Worm (Caenorhabditis elegans): Measurements from ENCODE around the gene ZK185.5.

The ZK185.5 gene

DNA sequence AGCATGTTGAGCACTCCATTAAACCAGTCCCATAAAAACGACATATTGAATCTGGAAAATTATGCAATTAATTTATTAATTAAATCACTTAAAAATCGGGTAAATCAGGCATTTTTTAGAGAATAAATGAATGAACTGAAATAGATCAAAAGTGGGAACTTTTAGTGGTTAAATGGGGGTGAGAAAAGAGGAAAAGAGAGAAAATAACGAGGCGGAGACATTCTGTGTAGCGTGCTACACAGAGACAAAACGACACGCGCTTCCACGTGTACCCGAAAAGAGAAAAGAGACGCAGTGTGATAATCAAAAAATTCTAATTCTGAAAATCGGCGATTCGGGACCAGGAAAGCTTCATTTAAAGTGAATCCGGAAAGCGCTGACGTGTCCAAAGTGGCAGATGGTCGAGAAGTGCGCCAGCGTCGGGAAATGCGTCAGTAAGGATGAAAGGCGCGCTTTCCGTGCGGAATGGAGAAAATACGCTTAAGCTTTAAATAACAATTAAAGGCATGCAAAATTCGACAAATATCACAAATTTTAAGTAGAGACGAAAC, 32.4 kb downstream of the ZK185.5 start, which contains the start of gene sar-1 (continued):
- TF ChIP-seq K12H6.12 (tag; optimal IDR thresholded peaks at IDR 0.05) = peak; percentile 57
- TF ChIP-seq F22D6.2 (tag; optimal IDR thresholded peaks at IDR 0.05) = peak; percentile 32
- peak; percentile 53 for TF ChIP-seq hmg-1.2 (GFP tag; IDR thresholded peaks at IDR 0.05)
- TF ChIP-seq ceh-27 (GFP tag; optimal IDR thresholded peaks at IDR 0.05) = peak; percentile 16
- TF ChIP-seq madf-8 (GFP tag; conservative IDR thresholded peaks at IDR 0.05) = peak; percentile 63
- TF ChIP-seq T26A5.8 (tag; optimal IDR thresholded peaks at IDR 0.05) = no peak
- 0 out of 2 replicates have a peak, but pooled peaks have one; percentile 7 for TF ChIP-seq let-526 (GFP tag; IDR thresholded peaks at IDR 0.05)
- peak; percentile 40; the same call in 1 of the 2 replicates for TF ChIP-seq Y56A3A.18 (GFP tag; IDR thresholded peaks at IDR 0.05)
- TF ChIP-seq rec-8 (tag; optimal IDR thresholded peaks at IDR 0.05) = no peak
- peak; percentile 21 for TF ChIP-seq atf-7 (tag; optimal IDR thresholded peaks at IDR 0.05)
- no peak for TF ChIP-seq snpc-4 (GFP tag; optimal IDR thresholded peaks at IDR 0.05)
- TF ChIP-seq snpc-4 (tag; optimal IDR thresholded peaks at IDR 0.05) = peak in 2 of 4 experiments; percentile 65 to 70
- TF ChIP-seq F52B5.7 (tag; optimal IDR thresholded peaks at IDR 0.05) = no peak
- TF ChIP-seq ztf-26 (tag; optimal IDR thresholded peaks at IDR 0.05) = peak; percentile 51
- peak; percentile 59 for TF ChIP-seq tbp1 (GFP tag; optimal IDR thresholded peaks at IDR 0.05)
- peak; percentile 33; the same call in 1 of the 2 replicates for TF ChIP-seq C17E4.6 (GFP tag; IDR thresholded peaks at IDR 0.05)
- peak; percentile 62; the same call in 1 of the 2 replicates for TF ChIP-seq attf-6 (GFP tag; IDR thresholded peaks at IDR 0.05)
- peak; percentile 79 for TF ChIP-seq pbrm-1 (GFP tag; IDR thresholded peaks at IDR 0.05)
- TF ChIP-seq ceh-100 (GFP tag; IDR thresholded peaks at IDR 0.05) = peak; percentile 56; the same call in 1 of the 2 replicates
- TF ChIP-seq ets-4 (GFP tag; optimal IDR thresholded peaks at IDR 0.05) = no peak
- no peak for TF ChIP-seq bed-1 (GFP tag; IDR thresholded peaks at IDR 0.05)
- TF ChIP-seq him-1 (tag; optimal IDR thresholded peaks at IDR 0.05) = no peak
- TF ChIP-seq F23B12.7 (tag; optimal IDR thresholded peaks at IDR 0.05; ENCODE audit: insufficient read depth) = peak; percentile 8
- peak; percentile 64; the same call in 1 of the 2 replicates for TF ChIP-seq lir-1 (GFP tag; conservative IDR thresholded peaks at IDR 0.05)
- TF ChIP-seq nfyb-1 (GFP tag; IDR thresholded peaks at IDR 0.05) = peak; percentile 65
- TF ChIP-seq F33H1.4 (GFP tag; IDR thresholded peaks at IDR 0.05) = peak; percentile 72
- peak; percentile 80; the same call in 1 of the 2 replicates for TF ChIP-seq Y53G8AR.9 (GFP tag; conservative IDR thresholded peaks at IDR 0.05)
- TF ChIP-seq snpc-3.4 (tag; optimal IDR thresholded peaks at IDR 0.05) = peak; percentile 2
- TF ChIP-seq hsf-1 (GFP tag; IDR thresholded peaks at IDR 0.05) = peak; percentile 61; the same call in 1 of the 2 replicates
- no peak for TF ChIP-seq snpc-1.3 (tag; optimal IDR thresholded peaks at IDR 0.05; ENCODE audit: insufficient read depth)
- no peak for TF ChIP-seq fkh-3 (tag; optimal IDR thresholded peaks at IDR 0.05)
- peak; percentile 24 for TF ChIP-seq madf-10 (tag; optimal IDR thresholded peaks at IDR 0.05)
- peak; percentile 75 for TF ChIP-seq madf-6 (GFP tag; IDR thresholded peaks at IDR 0.05)
- no peak for TF ChIP-seq cebp-1 (GFP tag; IDR thresholded peaks at IDR 0.05)
- TF ChIP-seq cebp-1 (tag; optimal IDR thresholded peaks at IDR 0.05) = peak; percentile 71
- peak; percentile 84 for TF ChIP-seq zfh-2 (GFP tag; conservative IDR thresholded peaks at IDR 0.05)
- TF ChIP-seq xnd-1 (tag; optimal IDR thresholded peaks at IDR 0.05) = peak; percentile 58
- peak; percentile 66 for TF ChIP-seq D2030.7 (GFP tag; IDR thresholded peaks at IDR 0.05)
- peak; percentile 74 for TF ChIP-seq B0336.3 (GFP tag; IDR thresholded peaks at IDR 0.05)
- TF ChIP-seq nhr-90 (tag; optimal IDR thresholded peaks at IDR 0.05) = no peak
- TF ChIP-seq lin-54 (GFP tag; optimal IDR thresholded peaks at IDR 0.05) = peak; percentile 79
- 0 out of 2 replicates have a peak, but pooled peaks have one; percentile 43 for TF ChIP-seq ceh-91 (GFP tag; IDR thresholded peaks at IDR 0.05)
- TF ChIP-seq athp-1 (tag; optimal IDR thresholded peaks at IDR 0.05) = peak; percentile 9
- 0 out of 2 replicates have a peak, but pooled peaks have one; percentile 34 for TF ChIP-seq C06A6.2 (GFP tag; conservative IDR thresholded peaks at IDR 0.05)
- peak; percentile 59 for TF ChIP-seq attf-5 (GFP tag; optimal IDR thresholded peaks at IDR 0.05)
- TF ChIP-seq lin-35 (GFP tag; optimal IDR thresholded peaks at IDR 0.05) = peak in 2 of 3 experiments; percentile 43 to 76
- peak; percentile 61 for TF ChIP-seq lsl-1 (GFP tag; optimal IDR thresholded peaks at IDR 0.05)

All from whole organism, young adult.